Fruit fly (Drosophila melanogaster) whole organism, wandering third instar larva: ENCODE data around the gene RPA1.

Experiments
- CG32264 ChIP-seq: fragments of 200-800 bp; sonication (Bioruptor generic); optimal IDR thresholded peaks from 2 replicates; lab custom pipeline; 2016; ENCODE audit warnings: missing biosample characterization, missing genetic modification characterization
- CrebA ChIP-seq: fragments of 200-800 bp; sonication (Bioruptor generic); optimal IDR thresholded peaks from 2 replicates; lab custom pipeline; 2016; ENCODE audit warnings: missing biosample characterization, mild to moderate bottlenecking, missing genetic modification characterization, borderline replicate concordance
- Dfd ChIP-seq: fragments of >200 bp; optimal IDR thresholded peaks from 2 replicates; lab custom pipeline; 2017; ENCODE audit warnings: missing biosample characterization, missing genetic modification characterization
- Hr78 ChIP-seq: fragments of >200 bp; optimal IDR thresholded peaks from 2 replicates; lab custom pipeline; 2017; ENCODE audit warnings: missing biosample characterization, missing genetic modification characterization
- OdsH ChIP-seq: fragments of 200-800 bp; sonication (Bioruptor generic); optimal IDR thresholded peaks from 2 replicates; lab custom pipeline; 2016; ENCODE audit warnings: missing biosample characterization, mild to moderate bottlenecking, missing genetic modification characterization
- h ChIP-seq: fragments of 200-800 bp; sonication (Bioruptor generic); optimal IDR thresholded peaks from 3 replicates; lab custom pipeline; 2016; ENCODE audit warnings: missing biosample characterization, mild to moderate bottlenecking, missing genetic modification characterization
- pan ChIP-seq: fragments of >200 bp; optimal IDR thresholded peaks from 2 replicates; lab custom pipeline; 2017
- psq ChIP-seq: fragments of 200-800 bp; sonication (Bioruptor generic); optimal IDR thresholded peaks from 3 replicates; lab custom pipeline; 2017; ENCODE audit warnings: missing biosample characterization, mild to moderate bottlenecking, missing genetic modification characterization, moderate library complexity
- usp ChIP-seq: fragments of >200 bp; optimal IDR thresholded peaks from 2 replicates; lab custom pipeline; 2017; ENCODE audit warnings: missing biosample characterization, missing genetic modification characterization

DNA sequence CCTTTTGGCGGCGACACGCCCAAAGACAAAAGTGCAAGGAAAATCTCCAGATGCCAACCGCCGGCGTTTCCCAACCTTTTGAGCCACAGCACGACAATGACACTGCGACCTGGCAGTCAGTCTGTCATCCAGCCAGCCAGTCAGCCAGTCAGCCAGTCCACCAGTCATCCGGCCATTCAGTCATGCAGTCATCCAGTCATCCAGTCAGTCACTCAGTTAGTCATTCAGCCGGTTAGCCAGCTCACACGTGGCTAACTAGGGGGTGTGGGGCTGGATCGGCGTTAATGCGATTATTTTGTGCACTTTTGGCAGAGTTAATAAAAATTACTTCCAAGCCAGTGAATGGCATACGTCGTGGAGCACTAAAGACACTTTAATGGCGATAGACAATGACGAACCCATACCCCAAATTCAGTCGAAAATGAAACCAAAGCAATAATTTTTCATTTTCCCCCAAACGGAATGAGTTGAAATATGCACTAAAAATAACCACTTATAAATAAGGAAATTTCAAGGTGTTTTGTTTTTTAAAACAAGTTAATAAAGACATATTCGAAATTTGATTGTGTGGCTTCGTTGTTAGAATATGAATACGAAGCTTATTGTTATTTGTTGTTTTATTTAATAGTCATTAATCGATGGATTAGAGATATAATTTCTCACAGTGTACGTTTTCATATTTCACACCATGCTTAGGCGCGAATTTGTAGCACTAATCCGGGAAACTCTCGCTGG is 39.4 kb downstream of the RPA1 start:
- TF ChIP-seq Hr78 (GFP tag; lab: Kevin White, UChicago) (no peak), OdsH (GFP tag; lab: Kevin White, UChicago) (no peak), pan (lab: Kevin White, UChicago) (no peak), psq (GFP tag; lab: Kevin White, UChicago) (no peak), usp (no peak), h (no peak), CG32264 (GFP tag; lab: Kevin White, UChicago) (no peak), Dfd (GFP tag; lab: Kevin White, UChicago) (no peak), CrebA (no peak)
